Fruit fly (Drosophila melanogaster) whole organism, pupa: Measurements from ENCODE around the gene CG14969.

Source experiments
- CG12605 ChIP-seq: fragments of 200-800 bp; sonication (Bioruptor generic); IDR thresholded peaks from 2 replicates; pipeline ENCODE4 v1.3.6; 2022; ENCODE audit warnings: missing biosample characterization, missing genetic modification characterization
- CG13204 ChIP-seq: fragments of 200-800 bp; sonication (Bioruptor generic); optimal IDR thresholded peaks from 2 replicates; lab custom pipeline; 2018; ENCODE audit warnings: missing biosample characterization, mild to moderate bottlenecking, missing genetic modification characterization, moderate library complexity
- CG14655 ChIP-seq: fragments of 200-800 bp; sonication (Bioruptor generic); optimal IDR thresholded peaks from 3 replicates; lab custom pipeline; 2017; ENCODE audit warnings: mild to moderate bottlenecking, missing biosample characterization, missing genetic modification reagents, missing genetic modification characterization
- CG15710 ChIP-seq: fragments of 200-800 bp; sonication (Bioruptor generic); optimal IDR thresholded peaks from 2 replicates; lab custom pipeline; 2018; ENCODE audit warnings: missing biosample characterization, mild to moderate bottlenecking, missing genetic modification characterization, moderate library complexity
- CG9948 ChIP-seq: fragments of 200-800 bp; sonication (Bioruptor generic); optimal IDR thresholded peaks from 2 replicates; lab custom pipeline; 2018; ENCODE audit warnings: missing biosample characterization, mild to moderate bottlenecking, missing genetic modification characterization, moderate library complexity
- EcR ChIP-seq: fragments of 200-800 bp; sonication (Bioruptor generic); optimal IDR thresholded peaks from 3 replicates; lab custom pipeline; 2019; ENCODE audit warnings: missing biosample characterization, missing genetic modification characterization, mild to moderate bottlenecking, moderate library complexity, missing genetic modification reagents
- Ets98B ChIP-seq: fragments of 200-800 bp; sonication (Bioruptor generic); IDR thresholded peaks from 2 replicates; pipeline ENCODE4 v1.3.6; 2022; ENCODE audit warnings: missing biosample characterization, missing genetic modification characterization
- Snoo ChIP-seq: fragments of 200-800 bp; sonication (Bioruptor generic); optimal IDR thresholded peaks from 3 replicates; lab custom pipeline; 2017; ENCODE audit warnings: missing biosample characterization, mild to moderate bottlenecking, missing genetic modification characterization, inconsistent platforms
- fd96Ca ChIP-seq: fragments of 200-800 bp; sonication (Bioruptor generic); IDR thresholded peaks from 3 replicates; pipeline ENCODE4 v1.3.6; 2022; ENCODE audit warnings: missing biosample characterization, missing genetic modification characterization

DNA sequence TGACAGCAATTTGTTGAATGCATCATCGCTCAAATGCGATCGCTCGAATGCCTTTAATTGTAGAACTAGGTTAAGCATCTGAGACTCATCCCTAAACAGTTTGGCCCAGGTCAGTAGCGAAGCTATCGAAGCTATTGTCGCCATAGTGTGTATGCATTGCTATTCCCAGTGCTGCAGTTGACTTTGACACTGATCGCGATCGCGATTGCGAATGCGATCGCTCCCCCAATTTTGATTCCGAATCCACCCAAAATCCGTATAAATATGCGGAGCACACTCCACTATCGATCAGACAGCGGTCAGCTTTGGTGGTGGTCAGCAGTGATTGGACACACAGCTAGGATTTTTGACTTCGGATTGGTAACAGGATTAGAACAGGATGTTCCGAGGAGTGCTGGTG, 5.0 kb downstream of the CG14969 start, which contains the start of gene CG14961:
- TF ChIP-seq fd96Ca = no peak
- no peak for TF ChIP-seq CG14655 (GFP tag; lab: Kevin White, UChicago)
- TF ChIP-seq CG15710 (tag; lab: Kevin White, UChicago) = no peak
- no peak for TF ChIP-seq CG9948 (tag; lab: Kevin White, UChicago)
- no peak for TF ChIP-seq CG13204 (GFP tag; lab: Kevin White, UChicago)
- no peak for TF ChIP-seq EcR (GFP tag; lab: Kevin White, UChicago)
- no peak for TF ChIP-seq Snoo (tag; lab: Kevin White, UChicago)
- TF ChIP-seq Ets98B (GFP tag; lab: Robert Waterston, UW) = no peak
- no peak for TF ChIP-seq CG12605
